Fruit fly (Drosophila melanogaster) whole organism, embryonic: ENCODE measurements around the gene CG11898.

Experiments
- Adf1 ChIP-seq: fragments of 200-800 bp; sonication (Bioruptor generic); IDR thresholded peaks from 2 replicates; pipeline ENCODE4 v1.3.6; 2022; ENCODE audit warnings: missing biosample characterization, missing genetic modification characterization
- B-H1 ChIP-seq: fragments of 200-800 bp; sonication (Bioruptor generic); IDR thresholded peaks from 3 replicates; pipeline ENCODE4 v1.3.6; 2022; ENCODE audit warnings: missing biosample characterization, missing genetic modification characterization
- B-H2 ChIP-seq: fragments of 200-800 bp; sonication (Bioruptor generic); optimal IDR thresholded peaks from 2 replicates; lab custom pipeline; 2018; ENCODE audit warnings: missing biosample characterization, mild to moderate bottlenecking, missing genetic modification characterization
- BtbVII ChIP-seq: fragments of 200-800 bp; sonication (Bioruptor generic); optimal IDR thresholded peaks from 3 replicates; lab custom pipeline; 2017; ENCODE audit warnings: missing biosample characterization, mild to moderate bottlenecking, missing genetic modification characterization
- CG10543 ChIP-seq: fragments of 200-800 bp; sonication (Bioruptor generic); optimal IDR thresholded peaks from 3 replicates; lab custom pipeline; 2017; ENCODE audit warnings: missing biosample characterization, mild to moderate bottlenecking, missing genetic modification characterization, moderate library complexity
- CG11398 ChIP-seq: fragments of 200-800 bp; sonication (Bioruptor generic); optimal IDR thresholded peaks from 2 replicates; lab custom pipeline; 2016; ENCODE audit warnings: missing biosample characterization, missing genetic modification characterization
- CG12769 ChIP-seq: fragments of 200-800 bp; sonication (Bioruptor generic); optimal IDR thresholded peaks from 2 replicates; lab custom pipeline; 2019; ENCODE audit warnings: missing biosample characterization, mild to moderate bottlenecking, missing genetic modification characterization, moderate library complexity
- CG16779 ChIP-seq: fragments of 200-800 bp; sonication (Bioruptor generic); IDR thresholded peaks from 2 replicates; pipeline ENCODE4 v1.3.6; 2022; ENCODE audit warnings: missing biosample characterization, missing genetic modification characterization
- CG17328 ChIP-seq: fragments of 200-800 bp; sonication (Bioruptor generic); IDR thresholded peaks from 2 replicates; pipeline ENCODE4 v1.3.6; 2022; ENCODE audit warnings: missing biosample characterization, missing genetic modification characterization
- CG17802 ChIP-seq: fragments of 200-800 bp; sonication (Bioruptor generic); optimal IDR thresholded peaks from 2 replicates; lab custom pipeline; 2018; ENCODE audit warnings: missing biosample characterization, mild to moderate bottlenecking, missing genetic modification characterization, moderate library complexity
- CG17912 ChIP-seq: fragments of 200-800 bp; sonication (Bioruptor generic); optimal IDR thresholded peaks from 2 replicates; lab custom pipeline; 2018; ENCODE audit warnings: missing biosample characterization, mild to moderate bottlenecking, missing genetic modification characterization
- CG18262 ChIP-seq: fragments of 200-800 bp; optimal IDR thresholded peaks from 3 replicates; lab custom pipeline; 2019; ENCODE audit warnings: missing biosample characterization, mild to moderate bottlenecking, missing genetic modification characterization, moderate library complexity
- CG2889 ChIP-seq: fragments of 200-800 bp; sonication (Bioruptor generic); IDR thresholded peaks from 3 replicates; pipeline ENCODE4 v1.3.6; 2022; ENCODE audit warnings: missing biosample characterization, missing genetic modification characterization
- CG31224 ChIP-seq: fragments of 200-800 bp; sonication (Bioruptor generic); IDR thresholded peaks from 2 replicates; pipeline ENCODE4 v1.3.6; 2022; ENCODE audit warnings: missing biosample characterization, missing genetic modification characterization
- CG34224 ChIP-seq: fragments of 200-800 bp; sonication (Bioruptor generic); IDR thresholded peaks from 3 replicates; pipeline ENCODE4 v1.3.6; 2022; ENCODE audit warnings: missing biosample characterization, missing genetic modification characterization; ENCODE audit not compliant: partially characterized antibody
- CG3726 ChIP-seq: fragments of 200-800 bp; sonication (Bioruptor generic); IDR thresholded peaks from 3 replicates; pipeline ENCODE4, ENCODE4 v1.3.6; 2022; ENCODE audit warnings: missing biosample characterization, missing genetic modification characterization
- CG5245 ChIP-seq: fragments of 200-800 bp; sonication (Bioruptor generic); optimal IDR thresholded peaks from 3 replicates; lab custom pipeline; 2016; ENCODE audit warnings: missing biosample characterization, missing genetic modification characterization
- CG6254 ChIP-seq: fragments of 200-800 bp; sonication (Bioruptor generic); optimal IDR thresholded peaks from 3 replicates; lab custom pipeline; 2017; ENCODE audit warnings: mild to moderate bottlenecking, missing biosample characterization, missing genetic modification reagents, missing genetic modification characterization
- CG7963 ChIP-seq: fragments of 200-800 bp; sonication (Bioruptor generic); IDR thresholded peaks from 3 replicates; pipeline ENCODE4 v1.3.6; 2022; ENCODE audit warnings: missing biosample characterization, missing genetic modification characterization; ENCODE audit not compliant: partially characterized antibody
- CG8089 ChIP-seq: fragments of 200-800 bp; sonication (Bioruptor generic); optimal IDR thresholded peaks from 3 replicates; lab custom pipeline; 2016; ENCODE audit warnings: missing biosample characterization, missing genetic modification characterization
- CG8281 ChIP-seq: fragments of 200-800 bp; sonication (Bioruptor generic); optimal IDR thresholded peaks from 2 replicates; lab custom pipeline; 2018; ENCODE audit warnings: missing biosample characterization, mild to moderate bottlenecking, missing genetic modification characterization, moderate library complexity
- CG8290 ChIP-seq, 3 experiments: fragments of 200-800 bp; sonication (Bioruptor generic); optimal IDR thresholded peaks; 2 replicates each; lab custom pipeline; 2016 to 2019; ENCODE audit warnings: missing biosample characterization in 3 of 3, missing genetic modification characterization in 3 of 3, mild to moderate bottlenecking in 2 of 3, moderate library complexity in 1 of 3
- CG8388 ChIP-seq: fragments of 200-800 bp; sonication (Bioruptor generic); optimal IDR thresholded peaks from 2 replicates; lab custom pipeline; 2019; ENCODE audit warnings: missing biosample characterization, mild to moderate bottlenecking, missing genetic modification characterization, moderate library complexity
- CG8765 ChIP-seq: fragments of 200-800 bp; sonication (Bioruptor generic); IDR thresholded peaks from 2 replicates; pipeline ENCODE4 v1.3.6; 2022; ENCODE audit warnings: missing biosample characterization, missing genetic modification characterization
- CHES-1-like ChIP-seq: fragments of 200-800 bp; sonication (Bioruptor generic); optimal IDR thresholded peaks from 2 replicates; lab custom pipeline; 2016; ENCODE audit warnings: missing biosample characterization, missing genetic modification characterization
- HHEX ChIP-seq: fragments of 200-800 bp; sonication (Bioruptor generic); optimal IDR thresholded peaks from 3 replicates; lab custom pipeline; 2017; ENCODE audit warnings: missing biosample characterization, mild to moderate bottlenecking, missing genetic modification characterization, missing genetic modification reagents
- Med ChIP-seq: fragments of 200-800 bp; sonication (Bioruptor generic); peaks from one replicate; lab custom pipeline; 2016; ENCODE audit warnings: missing biosample characterization, missing genetic modification characterization, mild to moderate bottlenecking, inconsistent platforms, moderate library complexity
- Oli ChIP-seq: fragments of 200-800 bp; sonication (Bioruptor generic); optimal IDR thresholded peaks from 2 replicates; lab custom pipeline; 2018; ENCODE audit warnings: missing biosample characterization, mild to moderate bottlenecking, missing genetic modification characterization, moderate library complexity
- Optix ChIP-seq: fragments of 200-800 bp; sonication (Bioruptor generic); IDR thresholded peaks from 3 replicates; pipeline ENCODE4 v1.3.6; 2022; ENCODE audit warnings: missing biosample characterization, missing genetic modification characterization
- Six4 ChIP-seq: fragments of 200-800 bp; sonication (Bioruptor generic); optimal IDR thresholded peaks from 2 replicates; lab custom pipeline; 2016; ENCODE audit warnings: missing biosample characterization, missing genetic modification characterization
- Spps ChIP-seq: fragments of 200-800 bp; sonication (Bioruptor generic); optimal IDR thresholded peaks from 2 replicates; lab custom pipeline; 2018; ENCODE audit warnings: missing biosample characterization, mild to moderate bottlenecking, missing genetic modification characterization
- Sry-β ChIP-seq: fragments of 200-800 bp; sonication (Bioruptor generic); optimal IDR thresholded peaks from 2 replicates; lab custom pipeline; 2018; ENCODE audit warnings: missing biosample characterization, mild to moderate bottlenecking, missing genetic modification characterization, moderate library complexity
- Sry-δ ChIP-seq: fragments of 200-800 bp; sonication (Bioruptor generic); optimal IDR thresholded peaks from 2 replicates; lab custom pipeline; 2016; ENCODE audit warnings: missing biosample characterization, missing genetic modification characterization
- Xrp1 ChIP-seq: fragments of 200-800 bp; sonication (Bioruptor generic); IDR thresholded peaks from 2 replicates; pipeline ENCODE4 v1.3.6; 2022; ENCODE audit warnings: missing biosample characterization, missing genetic modification characterization
- ap ChIP-seq: fragments of 200-800 bp; sonication (Bioruptor generic); IDR thresholded peaks from 2 replicates; pipeline ENCODE4 v1.3.6; 2022; ENCODE audit warnings: missing biosample characterization, missing genetic modification characterization
- bigmax ChIP-seq: fragments of 200-800 bp; sonication (Bioruptor generic); optimal IDR thresholded peaks from 2 replicates; lab custom pipeline; 2018; ENCODE audit warnings: missing biosample characterization, mild to moderate bottlenecking, missing genetic modification characterization
- chm ChIP-seq: fragments of 200-800 bp; sonication (Bioruptor generic); IDR thresholded peaks from 2 replicates; pipeline ENCODE4 v1.3.6; 2022; ENCODE audit warnings: missing biosample characterization, missing genetic modification characterization
- emc ChIP-seq: fragments of 200-800 bp; sonication (Bioruptor generic); optimal IDR thresholded peaks from 2 replicates; lab custom pipeline; 2016; ENCODE audit warnings: missing biosample characterization, missing genetic modification characterization
- ind ChIP-seq: fragments of 200-800 bp; sonication (Bioruptor generic); optimal IDR thresholded peaks from 3 replicates; lab custom pipeline; 2016; ENCODE audit warnings: missing biosample characterization, missing genetic modification characterization
- knrl ChIP-seq: fragments of 200-800 bp; sonication (Bioruptor generic); IDR thresholded peaks from 3 replicates; pipeline ENCODE4 v1.3.6; 2022; ENCODE audit warnings: missing biosample characterization, missing genetic modification characterization; ENCODE audit not compliant: partially characterized antibody
- mld ChIP-seq: fragments of 200-800 bp; sonication (Bioruptor generic); IDR thresholded peaks from 3 replicates; pipeline ENCODE4 v1.3.6; 2022; ENCODE audit warnings: missing biosample characterization, missing genetic modification characterization; ENCODE audit not compliant: partially characterized antibody
- nerfin-1 ChIP-seq: fragments of 200-800 bp; sonication (Bioruptor generic); optimal IDR thresholded peaks from 3 replicates; lab custom pipeline; 2019; ENCODE audit warnings: missing biosample characterization, mild to moderate bottlenecking, missing genetic modification characterization, moderate library complexity
- pan ChIP-seq, 4 experiments: fragments of >200 bp in 3 of 4; fragments of 200-800 bp in 1 of 4; sonication (Bioruptor generic) in 1 of 4; optimal IDR thresholded peaks in 3 of 4; IDR thresholded peaks in 1 of 4; 2 replicates each; pipeline versions ENCODE4 v1.3.6 to Lab custom; 2017 to 2022; ENCODE audit warnings: missing biosample characterization in 2 of 4, missing genetic modification characterization in 2 of 4, mixed read lengths in 1 of 4
- pnt ChIP-seq: fragments of 200-800 bp; sonication (Bioruptor generic); optimal IDR thresholded peaks from 3 replicates; lab custom pipeline; 2016; ENCODE audit warnings: missing biosample characterization, missing genetic modification characterization
- scrt ChIP-seq: fragments of 200-800 bp; sonication (Bioruptor generic); optimal IDR thresholded peaks from 2 replicates; lab custom pipeline; 2018; ENCODE audit warnings: missing biosample characterization, mild to moderate bottlenecking, missing genetic modification characterization, moderate library complexity
- sd ChIP-seq: fragments of 200-800 bp; sonication (Bioruptor generic); optimal IDR thresholded peaks from 3 replicates; lab custom pipeline; 2018; ENCODE audit warnings: missing biosample characterization, mild to moderate bottlenecking, missing genetic modification characterization, moderate library complexity
- shn ChIP-seq: fragments of 200-800 bp; sonication (Bioruptor generic); optimal IDR thresholded peaks from 3 replicates; lab custom pipeline; 2016; ENCODE audit warnings: missing biosample characterization, missing genetic modification characterization
- usp ChIP-seq: fragments of >200 bp; optimal IDR thresholded peaks from 2 replicates; lab custom pipeline; 2017; ENCODE audit warnings: missing biosample characterization, missing genetic modification characterization
- yki ChIP-seq: fragments of >200 bp; optimal IDR thresholded peaks from 3 replicates; lab custom pipeline; 2018
- zfh1 ChIP-seq: fragments of 200-800 bp; sonication (Bioruptor generic); IDR thresholded peaks from 3 replicates; pipeline ENCODE4 v1.3.6; 2022; ENCODE audit warnings: missing biosample characterization, missing genetic modification characterization

The CG11898 gene

dm6 chr3R:29124128-29124527 is 41.3 kb upstream of the CG11898 start (continued):
- peak; percentile 50 for TF ChIP-seq B-H1 (GFP tag; lab: Robert Waterston, UW)
- peak; percentile 11 for TF ChIP-seq CG10543 (GFP tag; lab: Kevin White, UChicago)
- TF ChIP-seq CG8388 (GFP tag; lab: Kevin White, UChicago): peak; percentile 71
- TF ChIP-seq zfh1 (GFP tag; lab: Robert Waterston, UW): peak; percentile 81
- TF ChIP-seq Optix (GFP tag; lab: Robert Waterston, UW): peak; percentile 76; the same call in 2 of the 3 replicates
- TF ChIP-seq Adf1 (GFP tag; lab: Robert Waterston, UW): no peak
- peak; percentile 7 for TF ChIP-seq CG6254 (GFP tag; lab: Kevin White, UChicago)
- no peak for TF ChIP-seq usp
- TF ChIP-seq CG17912: no peak
- TF ChIP-seq BtbVII: peak; percentile 30
- TF ChIP-seq Sry-δ: peak; percentile 14
- peak; percentile 50 for TF ChIP-seq CG17802 (tag; lab: Kevin White, UChicago)
- TF ChIP-seq CHES-1-like (GFP tag; lab: Kevin White, UChicago): peak; percentile 68
- no peak for TF ChIP-seq bigmax (GFP tag; lab: Kevin White, UChicago)
- peak; percentile 75 for TF ChIP-seq chm (GFP tag; lab: Robert Waterston, UW)
- no peak for TF ChIP-seq yki (lab: Kevin White, UChicago)
- no peak for TF ChIP-seq CG16779
- TF ChIP-seq CG18262 (tag; lab: Kevin White, UChicago): peak; percentile 63
- TF ChIP-seq CG12769 (tag; lab: Kevin White, UChicago): peak; percentile 79
- TF ChIP-seq CG17328: peak; percentile 73
- TF ChIP-seq Xrp1 (GFP tag; lab: Robert Waterston, UW): peak; percentile 85
- peak; percentile 26 for TF ChIP-seq CG5245
- no peak for TF ChIP-seq CG8089 (GFP tag; lab: Kevin White, UChicago)
- peak; percentile 95 for TF ChIP-seq Med (GFP tag; lab: Kevin White, UChicago)
- peak; percentile 25 for TF ChIP-seq CG8290 (GFP tag; optimal IDR thresholded peaks at IDR 0.05; lab: Kevin White, UChicago)
- peak in 1 of 2 experiments; percentile 84 for TF ChIP-seq CG8290 (tag; optimal IDR thresholded peaks at IDR 0.05; lab: Kevin White, UChicago)
- no peak for TF ChIP-seq CG7963 (GFP tag; lab: Robert Waterston, UW)
- 0 out of 3 replicates have a peak, but pooled peaks have one; percentile 56 for TF ChIP-seq CG3726 (GFP tag; lab: Robert Waterston, UW)
- TF ChIP-seq knrl (GFP tag; lab: Robert Waterston, UW): no peak
- TF ChIP-seq mld: no peak
- peak; percentile 34 for TF ChIP-seq CG11398
- no peak for TF ChIP-seq CG34224
- TF ChIP-seq ap (GFP tag; lab: Robert Waterston, UW): peak; percentile 33; the same call in 1 of the 2 replicates
- TF ChIP-seq CG2889 (GFP tag; lab: Robert Waterston, UW): peak; percentile 69; the same call in 1 of the 3 replicates
- peak; percentile 32 for TF ChIP-seq shn (GFP tag; lab: Kevin White, UChicago)
- TF ChIP-seq Spps (tag; lab: Kevin White, UChicago): peak; percentile 40
- no peak for TF ChIP-seq Sry-β (GFP tag; lab: Kevin White, UChicago)
- TF ChIP-seq Six4 (GFP tag; lab: Kevin White, UChicago): peak; percentile 48
- TF ChIP-seq ind (GFP tag; lab: Kevin White, UChicago): peak; percentile 69
- TF ChIP-seq pan (optimal IDR thresholded peaks at IDR 0.05; lab: Kevin White, UChicago): no peak
- peak in 1 of 2 experiments; percentile 76 for TF ChIP-seq pan (GFP tag; optimal IDR thresholded peaks at IDR 0.05 in 1 of 2, IDR thresholded peaks at IDR 0.05 in 1 of 2)
- TF ChIP-seq nerfin-1 (tag; lab: Kevin White, UChicago): peak; percentile 2
- TF ChIP-seq scrt (GFP tag; lab: Kevin White, UChicago): no peak
- TF ChIP-seq emc (GFP tag; lab: Kevin White, UChicago): peak; percentile 31
- peak; percentile 50 for TF ChIP-seq Oli
- TF ChIP-seq HHEX: peak; percentile 45
- peak; percentile 78 for TF ChIP-seq pnt (GFP tag; lab: Kevin White, UChicago)
- no peak for TF ChIP-seq B-H2 (GFP tag; lab: Kevin White, UChicago)
- TF ChIP-seq CG31224 (GFP tag; lab: Robert Waterston, UW): 0 out of 2 replicates have a peak, but pooled peaks have one; percentile 36
- 0 out of 2 replicates have a peak, but pooled peaks have one; percentile 21 for TF ChIP-seq CG8765 (GFP tag; lab: Robert Waterston, UW)
- peak; percentile 87 for TF ChIP-seq sd
- peak; percentile 5 for TF ChIP-seq CG8281 (tag; lab: Kevin White, UChicago)
